Fruit fly (Drosophila melanogaster) whole organism, embryonic: Measurements from ENCODE around the gene Hap40.

Source experiments
- Ada2b ChIP-seq: fragments of 200-800 bp; sonication (Bioruptor generic); IDR thresholded peaks from 2 replicates; pipeline ENCODE4 v1.3.6; 2022; ENCODE audit warnings: missing biosample characterization, missing genetic modification characterization
- CG10274 ChIP-seq: fragments of 200-800 bp; sonication (Bioruptor generic); optimal IDR thresholded peaks from 3 replicates; lab custom pipeline; 2017; ENCODE audit warnings: missing biosample characterization, mild to moderate bottlenecking, missing genetic modification characterization
- CG10321 ChIP-seq: fragments of 200-800 bp; sonication (Bioruptor generic); IDR thresholded peaks from 2 replicates; pipeline ENCODE4 v1.3.6; 2022; ENCODE audit warnings: missing biosample characterization, missing genetic modification characterization
- CG10979 ChIP-seq: fragments of 200-800 bp; sonication (Bioruptor generic); optimal IDR thresholded peaks from 2 replicates; lab custom pipeline; 2018; ENCODE audit warnings: missing biosample characterization, mild to moderate bottlenecking, missing genetic modification characterization, moderate library complexity
- CG12391 ChIP-seq: fragments of 200-800 bp; sonication (Bioruptor generic); optimal IDR thresholded peaks from 3 replicates; lab custom pipeline; 2018; ENCODE audit warnings: missing biosample characterization, mild to moderate bottlenecking, missing genetic modification characterization, moderate library complexity
- CG12744 ChIP-seq: fragments of 200-800 bp; sonication (Bioruptor generic); optimal IDR thresholded peaks from 2 replicates; lab custom pipeline; 2016; ENCODE audit warnings: missing biosample characterization, missing genetic modification characterization
- CG13894 ChIP-seq: fragments of 200-800 bp; sonication (Bioruptor generic); optimal IDR thresholded peaks from 3 replicates; lab custom pipeline; 2018; ENCODE audit warnings: missing biosample characterization, mild to moderate bottlenecking, missing genetic modification characterization, moderate library complexity
- CG14014 ChIP-seq: fragments of 200-800 bp; sonication (Bioruptor generic); IDR thresholded peaks from 2 replicates; pipeline ENCODE4 v1.3.6; 2022; ENCODE audit warnings: missing biosample characterization, missing genetic modification characterization
- CG14441 ChIP-seq: fragments of 200-800 bp; sonication (Bioruptor generic); IDR thresholded peaks from 2 replicates; pipeline ENCODE4 v1.3.6; 2022; ENCODE audit warnings: missing biosample characterization, missing genetic modification characterization
- CG16813 ChIP-seq: fragments of 200-800 bp; sonication (Bioruptor generic); IDR thresholded peaks from 3 replicates; pipeline ENCODE4 v1.3.6; 2022; ENCODE audit warnings: missing biosample characterization, missing genetic modification characterization; ENCODE audit not compliant: partially characterized antibody
- CG17802 ChIP-seq: fragments of 200-800 bp; sonication (Bioruptor generic); optimal IDR thresholded peaks from 2 replicates; lab custom pipeline; 2018; ENCODE audit warnings: missing biosample characterization, mild to moderate bottlenecking, missing genetic modification characterization, moderate library complexity
- CG17829 ChIP-seq: fragments of 200-800 bp; optimal IDR thresholded peaks from 2 replicates; lab custom pipeline; 2019; ENCODE audit warnings: missing biosample characterization, mild to moderate bottlenecking, missing genetic modification characterization, moderate library complexity
- CG18764 ChIP-seq: fragments of 200-800 bp; sonication (Bioruptor generic); optimal IDR thresholded peaks from 3 replicates; lab custom pipeline; 2016; ENCODE audit warnings: missing biosample characterization, missing genetic modification characterization
- CG2712 ChIP-seq: fragments of 200-800 bp; optimal IDR thresholded peaks from 3 replicates; lab custom pipeline; 2019; ENCODE audit warnings: missing biosample characterization, mild to moderate bottlenecking, missing genetic modification characterization, moderate library complexity
- CG30431 ChIP-seq: fragments of 200-800 bp; sonication (Bioruptor generic); optimal IDR thresholded peaks from 2 replicates; lab custom pipeline; 2017; ENCODE audit warnings: missing biosample characterization, missing genetic modification characterization
- CG3726 ChIP-seq: fragments of 200-800 bp; sonication (Bioruptor generic); IDR thresholded peaks from 3 replicates; pipeline ENCODE4, ENCODE4 v1.3.6; 2022; ENCODE audit warnings: missing biosample characterization, missing genetic modification characterization
- CG6689 ChIP-seq: fragments of 200-800 bp; sonication (Bioruptor generic); IDR thresholded peaks from 2 replicates; pipeline ENCODE4 v1.3.6; 2022; ENCODE audit warnings: missing biosample characterization, missing genetic modification characterization
- CG7372 ChIP-seq: fragments of 200-800 bp; sonication (Bioruptor generic); IDR thresholded peaks from 2 replicates; pipeline ENCODE4 v1.3.6; 2022; ENCODE audit warnings: missing biosample characterization, missing genetic modification characterization
- CG7556 ChIP-seq: fragments of 200-800 bp; sonication (Bioruptor generic); optimal IDR thresholded peaks from 2 replicates; lab custom pipeline; 2017; ENCODE audit warnings: missing biosample characterization, mild to moderate bottlenecking, missing genetic modification characterization
- CG8281 ChIP-seq: fragments of 200-800 bp; sonication (Bioruptor generic); optimal IDR thresholded peaks from 2 replicates; lab custom pipeline; 2018; ENCODE audit warnings: missing biosample characterization, mild to moderate bottlenecking, missing genetic modification characterization, moderate library complexity
- CG8944 ChIP-seq: fragments of 200-800 bp; sonication (Bioruptor generic); optimal IDR thresholded peaks from 3 replicates; lab custom pipeline; 2016; ENCODE audit warnings: missing biosample characterization, missing genetic modification characterization
- Dek ChIP-seq: fragments of 200-800 bp; sonication (Bioruptor generic); optimal IDR thresholded peaks from 3 replicates; lab custom pipeline; 2019; ENCODE audit warnings: missing biosample characterization, mild to moderate bottlenecking, missing genetic modification characterization, moderate library complexity
- Dip3 ChIP-seq: fragments of 200-800 bp; sonication (Bioruptor generic); optimal IDR thresholded peaks from 3 replicates; lab custom pipeline; 2016; ENCODE audit warnings: missing biosample characterization, missing genetic modification characterization
- Elba2 ChIP-seq: fragments of 200-800 bp; sonication (Bioruptor generic); optimal IDR thresholded peaks from 3 replicates; lab custom pipeline; 2016; ENCODE audit warnings: missing biosample characterization, missing genetic modification characterization
- H2.0 ChIP-seq: fragments of 200-800 bp; sonication (Bioruptor generic); IDR thresholded peaks from 2 replicates; pipeline ENCODE4 v1.3.6; 2022; ENCODE audit warnings: missing biosample characterization, missing genetic modification characterization
- HLH54F ChIP-seq: fragments of 200-800 bp; sonication (Bioruptor generic); optimal IDR thresholded peaks from 3 replicates; lab custom pipeline; 2016; ENCODE audit warnings: missing biosample characterization, missing genetic modification characterization
- Lhr ChIP-seq: fragments of 200-800 bp; sonication (Bioruptor generic); optimal IDR thresholded peaks from 3 replicates; lab custom pipeline; 2017; ENCODE audit warnings: mild to moderate bottlenecking, missing biosample characterization, missing genetic modification reagents, missing genetic modification characterization
- Lim3 ChIP-seq: fragments of 200-800 bp; sonication (Bioruptor generic); IDR thresholded peaks from 2 replicates; pipeline ENCODE4 v1.3.6; 2022; ENCODE audit warnings: missing biosample characterization, missing genetic modification characterization
- Lpt ChIP-seq: fragments of >200 bp; optimal IDR thresholded peaks from 2 replicates; lab custom pipeline; 2018; ENCODE audit warnings: missing biosample characterization, missing genetic modification characterization
- Opbp ChIP-seq: fragments of 200-800 bp; sonication (Bioruptor generic); IDR thresholded peaks from 3 replicates; pipeline ENCODE4 v1.3.6; 2022; ENCODE audit warnings: missing biosample characterization, missing genetic modification characterization; ENCODE audit not compliant: partially characterized antibody
- Rfx ChIP-seq: fragments of 200-800 bp; sonication (Bioruptor generic); IDR thresholded peaks from 2 replicates; pipeline ENCODE4 v1.3.6; 2022; ENCODE audit warnings: missing biosample characterization, missing genetic modification characterization
- Six4 ChIP-seq: fragments of 200-800 bp; sonication (Bioruptor generic); optimal IDR thresholded peaks from 2 replicates; lab custom pipeline; 2016; ENCODE audit warnings: missing biosample characterization, missing genetic modification characterization
- Taf1 ChIP-seq: fragments of 200-800 bp; sonication (Bioruptor generic); IDR thresholded peaks from 2 replicates; pipeline ENCODE4 v1.3.6; 2022; ENCODE audit warnings: missing biosample characterization, missing genetic modification characterization
- ab ChIP-seq: fragments of 200-800 bp; sonication (Bioruptor generic); optimal IDR thresholded peaks from 2 replicates; lab custom pipeline; 2016; ENCODE audit warnings: missing biosample characterization, missing genetic modification characterization
- amos ChIP-seq: fragments of 200-800 bp; sonication (Bioruptor generic); IDR thresholded peaks from 2 replicates; pipeline ENCODE4 v1.3.6; 2022; ENCODE audit warnings: missing biosample characterization, missing genetic modification characterization; ENCODE audit not compliant: partially characterized antibody
- bcd ChIP-seq: fragments of 200-800 bp; sonication (Bioruptor generic); optimal IDR thresholded peaks from 2 replicates; lab custom pipeline; 2017; ENCODE audit warnings: missing biosample characterization, mild to moderate bottlenecking, missing genetic modification characterization
- bsh ChIP-seq, 2 experiments: fragments of 200-800 bp; sonication (Bioruptor generic); optimal IDR thresholded peaks; 2 replicates each; lab custom pipeline; 2017 to 2018; ENCODE audit warnings: mild to moderate bottlenecking in 2 of 2, missing biosample characterization in 2 of 2, missing genetic modification characterization in 2 of 2, moderate library complexity in 1 of 2
- corto ChIP-seq: fragments of 200-800 bp; sonication (Bioruptor generic); optimal IDR thresholded peaks from 2 replicates; lab custom pipeline; 2016; ENCODE audit warnings: missing biosample characterization, mild to moderate bottlenecking, missing genetic modification characterization, moderate library complexity
- danr ChIP-seq: fragments of 200-800 bp; sonication (Bioruptor generic); IDR thresholded peaks from 2 replicates; pipeline ENCODE4 v1.3.6; 2022; ENCODE audit warnings: missing biosample characterization, missing genetic modification characterization
- ham ChIP-seq: fragments of 200-800 bp; sonication (Bioruptor generic); IDR thresholded peaks from 2 replicates; pipeline ENCODE4 v1.3.6; 2022; ENCODE audit warnings: missing biosample characterization, missing genetic modification characterization
- jigr1 ChIP-seq: fragments of 200-800 bp; sonication (Bioruptor generic); IDR thresholded peaks from 3 replicates; pipeline ENCODE4 v1.3.6; 2022; ENCODE audit warnings: missing biosample characterization, missing genetic modification characterization
- oc ChIP-seq: fragments of 200-800 bp; sonication (Bioruptor generic); optimal IDR thresholded peaks from 2 replicates; lab custom pipeline; 2018; ENCODE audit warnings: missing biosample characterization, mild to moderate bottlenecking, missing genetic modification characterization, moderate library complexity
- row ChIP-seq: fragments of 200-800 bp; sonication (Bioruptor generic); IDR thresholded peaks from 3 replicates; pipeline ENCODE4 v1.3.6; 2022; ENCODE audit warnings: missing biosample characterization, missing genetic modification characterization
- salm ChIP-seq: fragments of 200-800 bp; sonication (Bioruptor generic); optimal IDR thresholded peaks from 2 replicates; lab custom pipeline; 2018; ENCODE audit warnings: missing biosample characterization, mild to moderate bottlenecking, missing genetic modification characterization
- sens-2 ChIP-seq: fragments of 200-800 bp; sonication (Bioruptor generic); IDR thresholded peaks from 2 replicates; pipeline ENCODE4 v1.3.6; 2022; ENCODE audit warnings: missing biosample characterization, missing genetic modification characterization
- sna ChIP-seq: fragments of 200-800 bp; sonication (Bioruptor generic); IDR thresholded peaks from 2 replicates; pipeline ENCODE4 v1.3.6; 2022; ENCODE audit warnings: missing biosample characterization, missing genetic modification characterization; ENCODE audit not compliant: partially characterized antibody
- sqz ChIP-seq: fragments of 200-800 bp; sonication (Bioruptor generic); optimal IDR thresholded peaks from 3 replicates; lab custom pipeline; 2018; ENCODE audit warnings: missing biosample characterization, mild to moderate bottlenecking, missing genetic modification characterization
- tgo ChIP-seq: fragments of 200-800 bp; sonication (Bioruptor generic); IDR thresholded peaks from 3 replicates; pipeline ENCODE4 v1.3.6; 2022; ENCODE audit warnings: missing biosample characterization, missing genetic modification characterization
- toy ChIP-seq: fragments of 200-800 bp; sonication (Bioruptor generic); IDR thresholded peaks from 2 replicates; pipeline ENCODE4 v1.3.6; 2022; ENCODE audit warnings: missing biosample characterization, missing genetic modification characterization
- trh ChIP-seq: fragments of 200-800 bp; sonication (Bioruptor generic); optimal IDR thresholded peaks from 2 replicates; lab custom pipeline; 2016; ENCODE audit warnings: missing biosample characterization, missing genetic modification characterization
- zen ChIP-seq: fragments of 200-800 bp; sonication (Bioruptor generic); optimal IDR thresholded peaks from 3 replicates; lab custom pipeline; 2018; ENCODE audit warnings: missing biosample characterization, mild to moderate bottlenecking, missing genetic modification characterization, moderate library complexity

Hap40 gene

DNA sequence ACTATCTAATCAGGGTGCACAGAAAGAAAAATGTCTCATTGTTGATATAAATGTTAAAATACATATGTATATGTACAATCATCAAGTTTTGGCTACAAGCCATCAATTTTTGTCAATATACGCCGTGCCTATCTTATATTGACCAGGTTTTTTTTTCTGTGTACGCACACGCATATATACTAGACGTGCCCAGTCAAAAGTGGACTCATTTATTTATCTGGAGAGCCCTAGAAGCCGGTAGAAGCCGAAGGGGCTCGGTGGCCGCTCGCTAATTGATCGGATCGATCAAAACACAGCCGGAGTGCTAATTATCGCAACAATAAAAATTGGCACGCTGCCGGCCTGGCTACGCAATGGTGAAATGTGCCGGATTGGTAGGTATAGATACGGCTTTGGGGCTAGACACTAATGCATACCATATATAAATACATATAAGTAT, 36.4 kb downstream of the Hap40 start (continued):
- TF ChIP-seq oc (tag; lab: Kevin White, UChicago) (no peak), CG8944 (peak; percentile 75), CG17802 (tag; lab: Kevin White, UChicago) (no peak), ab (GFP tag; lab: Kevin White, UChicago) (peak; percentile 4), CG6689 (GFP tag; lab: Robert Waterston, UW) (peak; percentile 60), Taf1 (GFP tag; lab: Robert Waterston, UW) (peak; percentile 69), CG18764 (GFP tag; lab: Kevin White, UChicago) (peak; percentile 45), sqz (no peak), CG2712 (tag; lab: Kevin White, UChicago) (peak; percentile 61), Opbp (no peak), CG17829 (peak; percentile 30), CG3726 (GFP tag; lab: Robert Waterston, UW) (0 out of 3 replicates have a peak, but pooled peaks have one; percentile 13), sna (GFP tag; lab: Robert Waterston, UW) (no peak), CG8281 (tag; lab: Kevin White, UChicago) (peak; percentile 44), toy (GFP tag; lab: Robert Waterston, UW) (0 out of 2 replicates have a peak, but pooled peaks have one; percentile 40), HLH54F (peak; percentile 62), trh (GFP tag; lab: Kevin White, UChicago) (peak; percentile 23), CG10274 (GFP tag; lab: Kevin White, UChicago) (peak; percentile 36), Rfx (GFP tag; lab: Robert Waterston, UW) (peak; percentile 92), CG7372 (GFP tag; lab: Robert Waterston, UW) (peak; percentile 57; the same call in 1 of the 2 replicates), amos (GFP tag; lab: Robert Waterston, UW) (0 out of 2 replicates have a peak, but pooled peaks have one; percentile 4), sens-2 (GFP tag; lab: Robert Waterston, UW) (peak; percentile 40; the same call in 1 of the 2 replicates), CG13894 (tag; lab: Kevin White, UChicago) (peak; percentile 79), zen (no peak), Dip3 (GFP tag; lab: Kevin White, UChicago) (peak; percentile 57), bsh (GFP tag; optimal IDR thresholded peaks at IDR 0.05; lab: Kevin White, UChicago) (peak; percentile 5 to 66), Six4 (GFP tag; lab: Kevin White, UChicago) (peak; percentile 31), bcd (GFP tag; lab: Kevin White, UChicago) (peak; percentile 60), CG10321 (0 out of 2 replicates have a peak, but pooled peaks have one; percentile 29), Lim3 (GFP tag; lab: Robert Waterston, UW) (no peak), Lpt (GFP tag; lab: Kevin White, UChicago) (no peak), CG12744 (GFP tag; lab: Kevin White, UChicago) (peak; percentile 51), salm (tag; lab: Kevin White, UChicago) (peak; percentile 55), ham (peak; percentile 38; the same call in 1 of the 2 replicates), CG7556 (GFP tag; lab: Kevin White, UChicago) (peak; percentile 66), CG14014 (GFP tag; lab: Robert Waterston, UW) (peak; percentile 80), tgo (GFP tag; lab: Robert Waterston, UW) (peak; percentile 72), CG14441 (peak; percentile 84), H2.0 (GFP tag; lab: Robert Waterston, UW) (0 out of 2 replicates have a peak, but pooled peaks have one; percentile 33), Lhr (GFP tag; lab: Kevin White, UChicago) (no peak), danr (GFP tag; lab: Robert Waterston, UW) (no peak), row (GFP tag; lab: Robert Waterston, UW) (peak; percentile 90), CG12391 (tag; lab: Kevin White, UChicago) (peak; percentile 69), jigr1 (GFP tag; lab: Robert Waterston, UW) (no peak), CG16813 (GFP tag; lab: Robert Waterston, UW) (no peak), CG10979 (tag; lab: Kevin White, UChicago) (peak; percentile 50), corto (GFP tag; lab: Kevin White, UChicago) (peak; percentile 22), Dek (tag; lab: Kevin White, UChicago) (peak; percentile 80), CG30431 (GFP tag; lab: Kevin White, UChicago) (peak; percentile 41), Ada2b (peak; percentile 75), Elba2 (GFP tag; lab: Kevin White, UChicago) (no peak)
